Worm (Caenorhabditis elegans): ENCODE results near the gene cest-30.

The cest-30 gene

ce11 chrV:5275426-5276007 is 12.6 kb upstream of the cest-30 start:
- TF ChIP-seq ama-1 (optimal IDR thresholded peaks at IDR 0.05), result peak; percentile 23
- no peak for TF ChIP-seq nhr-28 (tag; optimal IDR thresholded peaks at IDR 0.05)
- peak; percentile 39 for TF ChIP-seq nhr-43 (tag; optimal IDR thresholded peaks at IDR 0.05; ENCODE audit: poor library complexity, severe bottlenecking)
- TF ChIP-seq nhr-12 (tag; optimal IDR thresholded peaks at IDR 0.05), result no peak

- TF ChIP-seq nhr-43 (tag; optimal IDR thresholded peaks at IDR 0.05; ENCODE audit: poor library complexity, severe bottlenecking) (peak; percentile 1), elt-2 (tag; optimal IDR thresholded peaks at IDR 0.05) (peak; percentile 9), eor-1 (tag; optimal IDR thresholded peaks at IDR 0.05) (no peak), pha-4 (tag; optimal IDR thresholded peaks at IDR 0.05) (peak; percentile 53), mml-1 (tag; optimal IDR thresholded peaks at IDR 0.05) (no peak), lin-15B (tag; optimal IDR thresholded peaks at IDR 0.05) (peak; percentile 64), nhr-23 (tag; optimal IDR thresholded peaks at IDR 0.05) (peak; percentile 51), ceh-28 (tag; optimal IDR thresholded peaks at IDR 0.05) (no peak), nfya-1 (tag; optimal IDR thresholded peaks at IDR 0.05; ENCODE audit: insufficient read depth) (peak; percentile 53), ama-1 (optimal IDR thresholded peaks at IDR 0.05) (no peak)
Measured at ce11 chrV:5274974-5275373, 12.1 kb upstream of the cest-30 start.

DNA sequence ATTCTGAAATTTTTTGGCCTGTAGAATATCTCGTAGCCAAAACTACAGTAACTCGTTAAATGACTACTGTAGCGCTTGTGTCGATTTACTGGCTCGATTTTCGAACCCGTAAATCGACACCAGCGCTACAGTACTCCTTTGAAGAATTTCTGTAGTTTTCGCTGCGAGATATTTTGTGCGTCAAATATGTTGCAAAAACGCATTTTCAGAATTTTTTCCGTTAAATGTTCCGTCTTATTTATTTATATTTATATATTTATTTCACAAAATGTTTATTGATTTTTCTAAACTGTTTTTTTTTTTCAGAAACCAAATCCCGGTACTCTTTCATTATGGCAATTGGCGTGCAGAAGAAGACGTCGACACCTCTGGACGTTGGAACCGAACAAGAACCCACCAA is 10.9 kb upstream of the cest-30 start, which contains the start of gene natc-2:
TSS of gene natc-2 (plus strand) at position 301 of the 400 bp plus-strand sequence.
- no peak for TF ChIP-seq nhr-67 (tag; optimal IDR thresholded peaks at IDR 0.05)
- no peak for TF ChIP-seq fkh-10 (GFP tag; optimal IDR thresholded peaks at IDR 0.05)
- no peak for TF ChIP-seq ceh-16 (tag; optimal IDR thresholded peaks at IDR 0.05)
- TF ChIP-seq aly-2 (tag; optimal IDR thresholded peaks at IDR 0.05), result no peak
- no peak for TF ChIP-seq ceh-28 (tag; optimal IDR thresholded peaks at IDR 0.05)
- no peak for TF ChIP-seq skn-1 (tag; optimal IDR thresholded peaks at IDR 0.05)
- no peak for TF ChIP-seq ceh-82 (tag; optimal IDR thresholded peaks at IDR 0.05)
- TF ChIP-seq daf-12 (tag; optimal IDR thresholded peaks at IDR 0.05), result no peak
- TF ChIP-seq snpc-4 (tag; optimal IDR thresholded peaks at IDR 0.05), result no peak
- TF ChIP-seq pqm-1 (tag; optimal IDR thresholded peaks at IDR 0.05), result no peak
- no peak for TF ChIP-seq jun-1 (tag; optimal IDR thresholded peaks at IDR 0.05)
- no peak for TF ChIP-seq elt-1 (tag; optimal IDR thresholded peaks at IDR 0.05)
- TF ChIP-seq fos-1 (tag; optimal IDR thresholded peaks at IDR 0.05), result no peak
- no peak for TF ChIP-seq zag-1 (tag; optimal IDR thresholded peaks at IDR 0.05)
- TF ChIP-seq mml-1 (tag; optimal IDR thresholded peaks at IDR 0.05), result no peak
- TF ChIP-seq nfya-1 (tag; optimal IDR thresholded peaks at IDR 0.05; ENCODE audit: insufficient read depth), result no peak
- TF ChIP-seq R02D3.7 (tag; optimal IDR thresholded peaks at IDR 0.05), result no peak
- TF ChIP-seq nhr-11 (tag; optimal IDR thresholded peaks at IDR 0.05), result no peak
- no peak for TF ChIP-seq tbx-2 (tag; optimal IDR thresholded peaks at IDR 0.05)

DNA sequence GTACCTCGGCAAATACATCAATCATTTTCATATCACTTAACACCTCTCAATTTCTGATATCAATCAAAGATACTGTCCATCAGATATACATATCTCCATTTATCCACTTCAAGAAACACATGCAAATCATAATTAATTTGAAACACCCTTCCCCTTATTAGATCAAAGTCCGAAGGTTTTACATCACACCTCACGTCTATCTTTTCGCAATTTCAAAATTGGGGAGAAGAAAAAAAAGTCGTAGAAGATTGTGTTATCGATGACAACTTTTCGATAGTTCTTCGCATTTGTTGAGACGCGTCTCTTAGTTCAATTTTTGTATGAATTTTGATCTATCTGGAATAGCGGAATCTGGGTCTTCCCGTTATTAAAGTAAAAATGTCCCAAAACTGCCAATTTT is 10.3 kb upstream of the cest-30 start:
- TF ChIP-seq nhr-11 (tag; optimal IDR thresholded peaks at IDR 0.05), result no peak
- TF ChIP-seq lin-39 (tag; optimal IDR thresholded peaks at IDR 0.05), result no peak
- no peak for TF ChIP-seq nhr-67 (tag; optimal IDR thresholded peaks at IDR 0.05)
- TF ChIP-seq ceh-28 (tag; optimal IDR thresholded peaks at IDR 0.05), result no peak
- TF ChIP-seq lsy-12 (tag; optimal IDR thresholded peaks at IDR 0.05), result no peak
- TF ChIP-seq jun-1 (tag; optimal IDR thresholded peaks at IDR 0.05), result no peak
- TF ChIP-seq ZK546.5 (tag; optimal IDR thresholded peaks at IDR 0.05), result no peak
- TF ChIP-seq elt-2 (tag; optimal IDR thresholded peaks at IDR 0.05), result peak; percentile 4
- no peak for TF ChIP-seq zag-1 (tag; optimal IDR thresholded peaks at IDR 0.05)
- no peak for TF ChIP-seq skn-1 (tag; optimal IDR thresholded peaks at IDR 0.05)
- no peak for TF ChIP-seq nhr-12 (tag; optimal IDR thresholded peaks at IDR 0.05)
- no peak for TF ChIP-seq nhr-76 (tag; optimal IDR thresholded peaks at IDR 0.05)
- no peak for TF ChIP-seq ceh-82 (tag; optimal IDR thresholded peaks at IDR 0.05)
- TF ChIP-seq nhr-43 (tag; optimal IDR thresholded peaks at IDR 0.05; ENCODE audit: poor library complexity, severe bottlenecking), result peak; percentile 21

- no peak for TF ChIP-seq R02D3.7 (tag; optimal IDR thresholded peaks at IDR 0.05)
- no peak for TF ChIP-seq pha-4 (tag; optimal IDR thresholded peaks at IDR 0.05)
- TF ChIP-seq nhr-23 (tag; optimal IDR thresholded peaks at IDR 0.05), result peak; percentile 59
- no peak for TF ChIP-seq elt-2 (tag; optimal IDR thresholded peaks at IDR 0.05)
- TF ChIP-seq nhr-43 (tag; optimal IDR thresholded peaks at IDR 0.05; ENCODE audit: poor library complexity, severe bottlenecking), result peak; percentile 61
- peak; percentile 2 for TF ChIP-seq pqm-1 (tag; optimal IDR thresholded peaks at IDR 0.05)
- TF ChIP-seq elt-3 (tag; optimal IDR thresholded peaks at IDR 0.05), result no peak
Measured at ce11 chrV:5272619-5273074, 9.7 kb upstream of the cest-30 start.

All from whole organism, L3 larva.